Fruit fly (Drosophila melanogaster): ENCODE data around the gene osk.

dm6 chr3R:8956333-8956732 is 21.4 kb downstream of the osk start:
- TF ChIP-seq pan (optimal IDR thresholded peaks at IDR 0.05) (no peak), br (GFP tag; optimal IDR thresholded peaks at IDR 0.05) (no peak), lola (GFP tag; optimal IDR thresholded peaks at IDR 0.05) (no peak), brk (GFP tag; optimal IDR thresholded peaks at IDR 0.05) (no peak)
